Worm (Caenorhabditis elegans): ENCODE results near the gene F07A11.5.

DNA sequence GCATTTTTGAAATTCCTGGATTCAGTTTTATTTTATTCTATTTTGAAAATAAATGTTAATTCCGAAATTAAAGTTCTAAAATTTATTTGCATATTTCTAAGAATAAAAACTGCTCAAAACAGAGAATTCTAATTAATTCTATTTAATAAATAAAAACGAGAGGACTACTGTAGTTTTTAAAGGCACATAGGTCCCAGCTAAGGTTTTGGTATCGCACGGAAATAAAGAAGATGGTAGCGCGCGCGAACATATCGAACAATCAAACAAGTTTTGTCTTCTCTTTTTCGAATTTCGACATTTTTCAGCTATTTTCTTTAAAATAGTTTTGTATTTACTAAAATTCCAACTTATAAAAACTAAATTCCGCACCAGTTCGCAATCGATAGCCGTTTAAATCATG, 34.2 kb upstream of the F07A11.5 start:
- no peak for TF ChIP-seq ZK185.1 (tag; optimal IDR thresholded peaks at IDR 0.05; ENCODE audit: poor library complexity, severe bottlenecking)
- peak; percentile 18; the same call in 1 of the 2 replicates for TF ChIP-seq ceh-100 (GFP tag; IDR thresholded peaks at IDR 0.05)
- TF ChIP-seq T07F8.4 (tag; optimal IDR thresholded peaks at IDR 0.05) = no peak
- TF ChIP-seq hlh-26 (GFP tag; conservative IDR thresholded peaks at IDR 0.05) = no peak
- peak; percentile 97 for TF ChIP-seq efl-1 (GFP tag; optimal IDR thresholded peaks at IDR 0.05)
- peak; percentile 58 for TF ChIP-seq unc-130 (GFP tag; optimal IDR thresholded peaks at IDR 0.05)
- TF ChIP-seq snpc-4 (GFP tag; optimal IDR thresholded peaks at IDR 0.05) = no peak
- peak in 2 of 4 experiments; percentile 2 to 44 for TF ChIP-seq snpc-4 (tag; optimal IDR thresholded peaks at IDR 0.05)
- TF ChIP-seq attf-6 (GFP tag; IDR thresholded peaks at IDR 0.05) = 0 out of 2 replicates have a peak, but pooled peaks have one; percentile 48
- peak; percentile 89; the same call in 1 of the 2 replicates for TF ChIP-seq Y95B8A.8 (GFP tag; IDR thresholded peaks at IDR 0.05)
- TF ChIP-seq mcd-1 (GFP tag; IDR thresholded peaks at IDR 0.05) = peak; percentile 46; the same call in 1 of the 2 replicates
- TF ChIP-seq snpc-3.4 (tag; optimal IDR thresholded peaks at IDR 0.05) = peak; percentile 47

Data from whole organism, young adult.